Fruit fly (Drosophila melanogaster) whole organism: ENCODE results near the gene Atg2.

ENCODE experiments used
- CG8478 ChIP-seq: fragments of >200 bp; optimal IDR thresholded peaks from 2 replicates; lab custom pipeline; 2018; ENCODE audit warnings: inconsistent platforms
- Dll ChIP-seq: fragments of >200 bp; optimal IDR thresholded peaks from 2 replicates; lab custom pipeline; 2017
- EcR ChIP-seq, 2 experiments: fragments of >200 bp; optimal IDR thresholded peaks; 2 replicates each; lab custom pipeline; 2017; ENCODE audit warnings: missing biosample characterization in 2 of 2, missing genetic modification characterization in 2 of 2, missing genetic modification reagents in 2 of 2
- pan ChIP-seq: fragments of >200 bp; optimal IDR thresholded peaks from 2 replicates; lab custom pipeline; 2017
- psq ChIP-seq: fragments of >200 bp; optimal IDR thresholded peaks from 2 replicates; lab custom pipeline; 2017
- usp ChIP-seq: fragments of >200 bp; optimal IDR thresholded peaks from 2 replicates; lab custom pipeline; 2017; ENCODE audit warnings: missing biosample characterization, missing genetic modification characterization, mixed read lengths

DNA sequence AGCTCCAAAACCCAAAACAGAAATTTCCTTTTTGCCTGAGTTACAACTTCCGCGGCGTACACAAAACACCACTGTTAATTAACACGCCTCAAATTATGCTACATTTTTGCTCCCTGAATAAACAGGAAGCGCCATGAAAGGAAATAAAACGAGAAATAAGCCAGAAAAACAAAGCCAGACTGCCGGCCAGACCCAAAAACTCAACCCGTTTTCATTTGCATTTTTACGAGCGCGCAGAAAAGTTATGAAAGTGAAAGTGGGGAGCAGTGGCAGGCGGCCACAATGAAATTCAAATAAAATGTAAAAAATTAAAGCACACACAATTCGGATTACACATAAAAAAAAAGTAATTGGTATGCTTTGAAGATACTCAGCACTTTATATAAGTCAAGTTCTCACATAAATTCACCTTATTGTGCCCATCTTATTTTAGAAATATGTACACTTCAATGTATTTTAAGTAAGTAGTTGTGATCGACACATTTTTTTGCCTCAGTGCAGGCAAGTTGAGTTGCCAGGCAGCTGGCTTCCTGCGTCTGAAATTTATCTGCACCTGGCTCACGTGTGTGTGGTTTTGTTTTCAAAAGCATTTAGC lies 21.3 kb downstream of the Atg2 start:
- TF ChIP-seq psq (lab: Kevin White, UChicago) (no peak), pan (lab: Kevin White, UChicago) (no peak), usp (GFP tag; lab: Kevin White, UChicago) (no peak), EcR (GFP tag; optimal IDR thresholded peaks at IDR 0.05; lab: Kevin White, UChicago) (no peak), CG8478 (lab: Kevin White, UChicago) (no peak), Dll (lab: Kevin White, UChicago) (no peak)
